Worm (Caenorhabditis elegans) whole organism, L1 larva: ENCODE data around the gene Y69A2AR.46.
A peak's percentile ranks its signal among the peaks of the same experiment; 100 is the strongest.

Experiments used
- aly-2 ChIP-seq: fragments of 150-350 bp; optimal IDR thresholded peaks from 2 replicates; lab custom pipeline; 2014; ENCODE audit warnings: missing biosample characterization, missing genetic modification characterization
- ama-1 ChIP-seq: fragments of 150-350 bp; optimal IDR thresholded peaks from 2 replicates; lab custom pipeline; 2014
- ceh-63 ChIP-seq: fragments of 200-800 bp; sonication (Bioruptor generic); optimal IDR thresholded peaks from 2 replicates; lab custom pipeline; 2018; ENCODE audit warnings: mild to moderate bottlenecking, missing genetic modification characterization, missing compliant biosample characterization
- ceh-82 ChIP-seq, 3 experiments: fragments of 150-350 bp in 1 of 3; sonication (generic microtip) in 2 of 3; optimal IDR thresholded peaks; 2 replicates each; lab custom pipeline; 2014 to 2017; ENCODE audit warnings: missing biosample characterization in 3 of 3, missing genetic modification characterization in 3 of 3
- ceh-88 ChIP-seq: fragments of 200-800 bp; sonication (Bioruptor generic); IDR thresholded peaks from 2 replicates; pipeline ENCODE4 v1.3.6; 2022; ENCODE audit warnings: missing genetic modification characterization, missing compliant biosample characterization
- dpl-1 ChIP-seq, 3 experiments: fragments of 150-350 bp in 2 of 3; sonication (generic microtip) in 1 of 3; optimal IDR thresholded peaks; 2 replicates each; lab custom pipeline; 2014 to 2017; ENCODE audit warnings: missing biosample characterization in 3 of 3, missing genetic modification characterization in 3 of 3, missing genetic modification reagents in 3 of 3
- dsc-1 ChIP-seq: sonication (generic microtip); optimal IDR thresholded peaks from 2 replicates; lab custom pipeline; 2016; ENCODE audit warnings: mild to moderate bottlenecking, missing genetic modification characterization, missing compliant biosample characterization
- efl-1 ChIP-seq, 4 experiments: fragments of 150-350 bp; optimal IDR thresholded peaks in 3 of 4; peaks in 1 of 4; 1 replicate in 1 of 4; 2 replicates in 3 of 4; lab custom pipeline; 2014; ENCODE audit warnings: missing biosample characterization in 2 of 4, missing genetic modification characterization in 2 of 4, missing genetic modification reagents in 2 of 4
- egl-27 ChIP-seq, 2 experiments: fragments of 150-350 bp in 1 of 2; sonication (generic microtip); optimal IDR thresholded peaks; 3 replicates each; lab custom pipeline; 2017 to 2018; ENCODE audit warnings: missing biosample characterization in 2 of 2, missing genetic modification characterization in 2 of 2, missing genetic modification reagents in 2 of 2
- fkh-8 ChIP-seq: sonication (generic microtip); optimal IDR thresholded peaks from 2 replicates; lab custom pipeline; 2016; ENCODE audit warnings: mild to moderate bottlenecking, missing genetic modification characterization, missing compliant biosample characterization
- isw-1 ChIP-seq: fragments of 200-800 bp; sonication (Bioruptor generic); IDR thresholded peaks from 2 replicates; pipeline ENCODE4 v1.3.6; 2022; ENCODE audit warnings: missing genetic modification characterization, missing compliant biosample characterization
- lin-13 ChIP-seq: fragments of 150-350 bp; optimal IDR thresholded peaks from 2 replicates; lab custom pipeline; 2014; ENCODE audit warnings: missing biosample characterization, missing genetic modification reagents, missing genetic modification characterization
- lin-35 ChIP-seq, 2 experiments: fragments of 150-350 bp; optimal IDR thresholded peaks; 2 replicates each; lab custom pipeline; 2014; ENCODE audit warnings: missing biosample characterization in 2 of 2, missing genetic modification characterization in 2 of 2, missing genetic modification reagents in 2 of 2
- lin-39 ChIP-seq: fragments of 150-350 bp; optimal IDR thresholded peaks from 2 replicates; lab custom pipeline; 2014; ENCODE audit warnings: missing biosample characterization, missing genetic modification reagents, missing genetic modification characterization
- lsy-2 ChIP-seq, 2 experiments: fragments of 150-350 bp; optimal IDR thresholded peaks; 2 replicates each; lab custom pipeline; 2014; ENCODE audit warnings: missing biosample characterization in 2 of 2, missing genetic modification characterization in 2 of 2
- mab-9 ChIP-seq: fragments of 200-800 bp; sonication (Bioruptor generic); IDR thresholded peaks from 2 replicates; pipeline ENCODE4 v1.3.6; 2022; ENCODE audit warnings: missing genetic modification reagents, missing genetic modification characterization, missing compliant biosample characterization
- nhr-11 ChIP-seq: fragments of 150-350 bp; optimal IDR thresholded peaks from 2 replicates; lab custom pipeline; 2014; ENCODE audit warnings: missing biosample characterization, missing genetic modification characterization
- nhr-20 ChIP-seq: sonication (generic microtip); optimal IDR thresholded peaks from 2 replicates; lab custom pipeline; 2016; ENCODE audit warnings: mild to moderate bottlenecking, missing genetic modification characterization, missing compliant biosample characterization
- nhr-28 ChIP-seq: fragments of 150-350 bp; optimal IDR thresholded peaks from 2 replicates; lab custom pipeline; 2014; ENCODE audit warnings: missing biosample characterization, missing genetic modification characterization
- snu-23 ChIP-seq: sonication (generic microtip); optimal IDR thresholded peaks from 2 replicates; lab custom pipeline; 2016; ENCODE audit warnings: missing genetic modification characterization, missing compliant biosample characterization
- sox-4 ChIP-seq: sonication (generic microtip); optimal IDR thresholded peaks from 2 replicates; lab custom pipeline; 2016; ENCODE audit warnings: missing genetic modification characterization, missing compliant biosample characterization
- sptf-1 ChIP-seq: fragments of 150-350 bp; optimal IDR thresholded peaks from 2 replicates; lab custom pipeline; 2014; ENCODE audit warnings: missing biosample characterization, missing genetic modification characterization
- sup-37 ChIP-seq: fragments of 200-800 bp; sonication (Bioruptor generic); optimal IDR thresholded peaks from 2 replicates; lab custom pipeline; 2018; ENCODE audit warnings: mild to moderate bottlenecking, missing genetic modification characterization, missing compliant biosample characterization
- swsn-7 ChIP-seq: sonication (generic microtip); optimal IDR thresholded peaks from 2 replicates; lab custom pipeline; 2016; ENCODE audit warnings: missing genetic modification characterization, missing compliant biosample characterization
- tbx-2 ChIP-seq: sonication (generic microtip); optimal IDR thresholded peaks from 2 replicates; lab custom pipeline; 2016; ENCODE audit warnings: missing genetic modification characterization, missing compliant biosample characterization
- unc-130 ChIP-seq: fragments of 150-350 bp; optimal IDR thresholded peaks from 2 replicates; lab custom pipeline; 2017; ENCODE audit warnings: missing biosample characterization, missing genetic modification characterization, inconsistent platforms
- unc-62 ChIP-seq: fragments of 150-350 bp; optimal IDR thresholded peaks from 2 replicates; lab custom pipeline; 2014; ENCODE audit warnings: missing biosample characterization, missing genetic modification reagents, missing genetic modification characterization
- unc-86 ChIP-seq: sonication (generic microtip); optimal IDR thresholded peaks from 2 replicates; lab custom pipeline; 2016; ENCODE audit warnings: missing genetic modification characterization, missing compliant biosample characterization
- vab-15 ChIP-seq: sonication (generic microtip); optimal IDR thresholded peaks from 2 replicates; lab custom pipeline; 2017; ENCODE audit warnings: missing genotype, mild to moderate bottlenecking, missing genetic modification characterization, missing compliant biosample characterization
- zag-1 ChIP-seq: fragments of 150-350 bp; optimal IDR thresholded peaks from 2 replicates; lab custom pipeline; 2014; ENCODE audit warnings: missing biosample characterization, missing genetic modification characterization
- zip-4 ChIP-seq: fragments of 200-800 bp; sonication (Bioruptor generic); optimal IDR thresholded peaks from 2 replicates; lab custom pipeline; 2018; ENCODE audit warnings: mild to moderate bottlenecking, missing genetic modification characterization, moderate library complexity, missing compliant biosample characterization
- ztf-11 ChIP-seq, 2 experiments: sonication (generic microtip); optimal IDR thresholded peaks; 2 replicates each; lab custom pipeline; 2016 to 2017; ENCODE audit warnings: missing genetic modification characterization in 2 of 2, missing biosample characterization in 1 of 2, missing compliant biosample characterization in 1 of 2

The Y69A2AR.46 gene

DNA sequence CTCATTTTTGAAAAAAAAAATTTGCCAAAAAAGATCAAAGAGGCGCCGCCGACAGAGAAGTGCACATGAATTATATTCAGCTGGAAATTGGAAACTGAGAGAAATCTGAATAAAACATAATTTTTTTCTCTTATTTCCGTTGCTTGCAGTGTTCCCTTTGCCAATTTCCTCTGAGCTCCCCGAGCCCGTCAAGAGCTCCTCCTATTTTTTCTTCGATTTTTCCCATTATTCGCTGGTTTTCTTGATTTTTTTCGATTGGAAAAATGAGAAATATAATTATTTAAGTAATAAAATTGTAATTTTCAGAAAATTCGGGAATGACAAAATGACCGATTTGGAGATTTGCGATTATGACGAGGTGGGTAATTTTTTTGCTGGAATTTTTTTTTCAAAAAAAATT, 19.5 kb upstream of the Y69A2AR.46 start, which contains the start of gene sprr-3:
sprr-3 (plus strand) TSS at position 301 of the 400 bp plus-strand sequence.
- TF ChIP-seq ceh-63 (no peak), ama-1 (no peak), mab-9 (GFP tag; lab: Robert Waterston, UW) (no peak), dpl-1 (GFP tag; optimal IDR thresholded peaks at IDR 0.05; lab: Kevin White, UChicago) (no peak), ceh-88 (GFP tag; lab: Robert Waterston, UW) (no peak), sox-4 (tag; lab: Kevin White, UChicago) (no peak)
- TF ChIP-seq, all 84 proteins: peak for 0

DNA sequence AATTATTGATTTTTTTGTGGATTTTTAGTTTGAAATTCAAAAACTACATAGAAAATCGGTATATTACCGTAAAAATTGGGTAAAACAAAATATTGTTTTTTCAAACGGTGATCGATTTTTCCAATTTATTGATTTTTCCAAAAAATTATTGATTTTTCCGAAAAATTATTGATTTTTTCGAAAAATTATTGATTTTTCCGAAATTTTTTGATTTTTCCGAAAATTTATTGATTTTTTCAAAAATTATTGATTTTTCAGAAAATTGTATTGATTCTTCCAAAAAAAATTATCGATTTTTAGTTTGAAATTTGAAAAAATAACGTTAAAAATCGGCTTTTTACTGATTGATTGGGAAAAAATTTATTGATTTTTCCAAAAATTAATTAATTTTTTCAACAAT, 12.7 kb upstream of the Y69A2AR.46 start:
- TF ChIP-seq zag-1 (tag; lab: Kevin White, UChicago) (no peak), isw-1 (GFP tag; lab: Robert Waterston, UW) (no peak), swsn-7 (tag; lab: Kevin White, UChicago) (no peak), mab-9 (GFP tag; lab: Robert Waterston, UW) (no peak), nhr-20 (tag; lab: Kevin White, UChicago) (no peak), tbx-2 (tag; lab: Kevin White, UChicago) (no peak), ceh-88 (GFP tag; lab: Robert Waterston, UW) (no peak), unc-62 (no peak)

DNA sequence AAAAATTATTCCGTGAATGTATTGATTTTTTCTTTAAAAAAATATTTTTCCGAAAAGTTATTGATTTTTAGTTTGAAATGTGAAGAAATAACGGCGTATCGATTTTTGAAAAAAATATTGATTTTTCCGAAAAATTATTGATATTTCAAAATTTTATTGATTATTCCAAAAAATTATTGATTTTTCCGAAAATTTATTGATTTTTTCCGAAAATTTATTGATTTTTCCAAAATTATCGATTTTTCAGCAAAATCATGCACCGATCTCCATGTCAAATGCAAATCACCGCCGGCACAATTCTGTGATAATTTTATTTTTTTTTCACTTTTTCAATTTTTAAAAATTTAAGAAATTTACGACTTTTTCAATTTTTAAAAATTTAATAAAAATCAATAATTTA, 11.9 kb upstream of the Y69A2AR.46 start:
- TF ChIP-seq unc-86 (tag; lab: Kevin White, UChicago) (no peak), egl-27 (tag; optimal IDR thresholded peaks at IDR 0.05; lab: Kevin White, UChicago) (no peak), lin-13 (GFP tag; lab: Kevin White, UChicago) (no peak), lin-39 (no peak), sptf-1 (tag; lab: Kevin White, UChicago) (no peak), sup-37 (no peak)

DNA sequence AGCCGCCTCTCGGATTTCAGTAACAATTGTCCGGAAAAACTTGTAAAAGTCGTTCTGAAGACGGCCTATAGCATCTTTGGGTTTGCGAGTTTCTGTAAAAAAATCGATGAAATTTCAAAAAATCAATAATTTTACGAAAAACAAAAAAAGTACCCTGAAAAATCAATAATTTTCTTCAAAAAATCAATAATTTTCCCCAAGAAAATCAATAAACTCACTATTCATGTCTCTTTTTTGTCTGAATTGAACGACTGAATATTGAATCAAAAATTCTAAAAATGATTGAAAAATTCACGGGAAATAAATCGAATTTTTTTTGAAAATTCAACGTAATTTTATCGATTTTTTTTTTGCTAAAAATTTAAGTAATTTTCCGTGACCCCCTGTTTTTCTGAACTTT, 10.0 kb upstream of the Y69A2AR.46 start, which contains the start of gene Y69A2AR.23:
Y69A2AR.23 (minus strand) TSS at position 267 of the 400 bp plus-strand sequence.
- TF ChIP-seq fkh-8 (tag; lab: Kevin White, UChicago) (no peak), nhr-11 (tag; lab: Kevin White, UChicago) (no peak)

DNA sequence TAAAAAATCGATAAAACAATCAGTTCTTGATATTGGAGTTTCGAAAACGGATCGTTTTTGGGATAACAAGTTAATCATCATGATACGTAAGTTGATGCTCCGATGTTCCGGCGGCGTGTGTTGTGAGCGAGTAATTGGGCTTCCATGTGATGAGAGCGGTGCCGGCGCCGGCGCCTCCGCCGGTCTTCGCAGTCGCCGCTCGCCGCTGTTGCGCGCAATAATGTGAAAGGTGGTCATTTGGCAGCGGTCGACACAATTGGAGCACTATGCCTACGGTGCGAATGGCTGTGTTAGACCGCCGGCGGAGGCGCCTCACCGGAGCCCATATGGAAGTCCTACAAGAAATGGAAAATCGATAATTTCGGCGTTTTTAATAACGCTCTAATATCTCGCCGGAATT, 9.6 kb upstream of the Y69A2AR.46 start:
- TF ChIP-seq sox-4 (tag; lab: Kevin White, UChicago) (no peak), efl-1 (optimal IDR thresholded peaks at IDR 0.05; lab: Kevin White, UChicago) (no peak), efl-1 (GFP tag; optimal IDR thresholded peaks at IDR 0.05 in 1 of 2; lab: Kevin White, UChicago) (peak in 1 of 2 experiments; percentile 24), nhr-20 (tag; lab: Kevin White, UChicago) (no peak), snu-23 (no peak)

DNA sequence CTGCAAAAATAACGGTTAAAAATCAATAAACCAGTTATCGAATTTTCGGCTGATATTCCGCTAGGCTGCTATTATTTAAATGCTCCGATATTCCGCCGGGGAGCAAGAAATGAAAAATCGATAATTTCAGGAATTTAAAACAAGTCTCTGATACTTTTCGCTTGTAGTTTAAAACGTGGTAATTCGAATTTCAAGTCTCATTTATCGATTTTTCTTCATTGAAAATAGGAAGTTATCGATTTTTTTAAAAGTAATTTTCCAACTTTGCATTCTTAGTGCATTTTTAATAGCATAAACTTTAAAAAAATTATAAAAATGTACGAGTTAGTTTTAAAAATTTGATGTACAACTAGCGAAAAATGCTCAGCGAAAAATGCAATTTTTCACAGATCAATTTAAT, 9.2 kb upstream of the Y69A2AR.46 start:
- TF ChIP-seq lsy-2 (tag; optimal IDR thresholded peaks at IDR 0.05; lab: Kevin White, UChicago) (no peak), unc-62 (no peak)

DNA sequence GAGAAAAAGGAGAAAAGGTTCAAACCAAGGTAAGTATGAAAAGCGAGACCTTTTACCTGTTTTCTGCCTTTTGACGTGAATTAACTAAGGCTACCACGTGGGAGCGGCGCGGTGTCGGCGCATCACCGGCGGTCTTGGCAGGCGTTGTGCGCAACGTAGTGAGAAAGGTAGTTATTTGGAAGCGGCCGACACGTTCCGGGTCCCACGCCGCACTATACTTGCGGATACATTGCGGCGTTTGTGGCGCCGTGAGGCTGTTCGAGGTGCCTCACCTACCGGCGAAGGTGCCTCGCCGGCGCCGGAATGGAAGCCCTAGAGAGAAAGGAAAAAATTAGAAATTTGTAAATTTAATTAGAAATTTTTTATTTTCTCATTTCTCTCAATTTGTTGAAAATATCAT, 8.6 kb upstream of the Y69A2AR.46 start:
- TF ChIP-seq unc-130 (tag; lab: Kevin White, UChicago) = no peak
- no peak for TF ChIP-seq dsc-1 (tag; lab: Kevin White, UChicago)
- TF ChIP-seq ztf-11 (tag; optimal IDR thresholded peaks at IDR 0.05; lab: Kevin White, UChicago) = no peak
- no peak for TF ChIP-seq lin-35 (GFP tag; optimal IDR thresholded peaks at IDR 0.05; lab: Kevin White, UChicago)
- TF ChIP-seq nhr-28 (tag; lab: Kevin White, UChicago) = no peak

DNA sequence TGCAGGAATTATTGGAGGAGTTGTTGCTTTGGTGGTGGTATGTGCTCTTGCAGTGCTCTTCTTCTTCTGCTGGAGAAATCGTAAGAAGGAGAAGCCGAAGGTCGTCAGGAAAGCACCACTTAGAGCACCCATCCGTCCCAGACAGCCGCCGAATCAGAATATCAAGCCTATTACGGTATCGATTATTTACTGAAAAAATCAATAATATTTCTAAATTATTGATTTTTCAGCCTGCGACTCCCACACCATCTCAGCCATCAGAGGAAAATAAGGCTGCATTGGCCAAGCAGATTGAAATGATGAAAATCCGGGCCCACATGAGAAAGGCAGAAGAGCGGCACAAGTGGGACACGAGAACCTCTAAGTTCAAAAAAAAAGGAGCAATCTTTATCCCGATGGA, 5.2 kb upstream of the Y69A2AR.46 start:
- TF ChIP-seq ceh-82 (tag; optimal IDR thresholded peaks at IDR 0.05; lab: Kevin White, UChicago) (no peak), vab-15 (tag; lab: Kevin White, UChicago) (no peak), aly-2 (no peak), zip-4 (no peak)
